Worm (Caenorhabditis elegans) whole organism, L3 larva: ENCODE data around the gene grd-10.

Source experiments
- R02D3.7 ChIP-seq: fragments of 150-350 bp; optimal IDR thresholded peaks from 2 replicates; lab custom pipeline; 2014; ENCODE audit warnings: missing biosample characterization, missing genetic modification characterization
- ZK546.5 ChIP-seq: sonication (generic microtip); optimal IDR thresholded peaks from 2 replicates; lab custom pipeline; 2017; ENCODE audit warnings: missing biosample characterization, missing genetic modification characterization
- aly-2 ChIP-seq: fragments of 150-350 bp; optimal IDR thresholded peaks from 2 replicates; lab custom pipeline; 2014; ENCODE audit warnings: missing biosample characterization, missing genetic modification characterization
- ama-1 ChIP-seq: fragments of 150-350 bp; optimal IDR thresholded peaks from 2 replicates; lab custom pipeline; 2018
- ceh-16 ChIP-seq: sonication (generic microtip); optimal IDR thresholded peaks from 2 replicates; lab custom pipeline; 2017; ENCODE audit warnings: missing biosample characterization, missing genetic modification characterization
- ceh-28 ChIP-seq: fragments of 150-350 bp; optimal IDR thresholded peaks from 2 replicates; lab custom pipeline; 2014; ENCODE audit warnings: missing biosample characterization, missing genetic modification reagents, missing genetic modification characterization
- ceh-82 ChIP-seq: fragments of 150-350 bp; optimal IDR thresholded peaks from 2 replicates; lab custom pipeline; 2014; ENCODE audit warnings: missing biosample characterization, missing genetic modification characterization
- ceh-9 ChIP-seq: sonication (generic microtip); optimal IDR thresholded peaks from 2 replicates; lab custom pipeline; 2018; ENCODE audit warnings: missing biosample characterization, missing genetic modification characterization
- daf-12 ChIP-seq: fragments of 150-350 bp; optimal IDR thresholded peaks from 2 replicates; lab custom pipeline; 2014; ENCODE audit warnings: missing biosample characterization, missing genetic modification reagents, missing genetic modification characterization
- egl-5 ChIP-seq: fragments of 150-350 bp; optimal IDR thresholded peaks from 2 replicates; lab custom pipeline; 2017; ENCODE audit warnings: missing biosample characterization, missing genetic modification reagents, missing genetic modification characterization, inconsistent platforms
- elt-1 ChIP-seq: fragments of 150-350 bp; optimal IDR thresholded peaks from 2 replicates; lab custom pipeline; 2014; ENCODE audit warnings: missing biosample characterization, missing genetic modification characterization
- elt-3 ChIP-seq, 3 experiments: fragments of 150-350 bp in 1 of 3; sonication (generic microtip) in 2 of 3; optimal IDR thresholded peaks; 2 replicates in 2 of 3; 4 replicates in 1 of 3; lab custom pipeline; 2014 to 2017; ENCODE audit warnings: missing biosample characterization in 3 of 3, missing genetic modification characterization in 3 of 3
- eor-1 ChIP-seq, 2 experiments: fragments of 150-350 bp; optimal IDR thresholded peaks; 2 replicates each; lab custom pipeline; 2014 to 2018; ENCODE audit warnings: missing biosample characterization in 2 of 2, missing genetic modification characterization in 2 of 2
- fkh-10 ChIP-seq: sonication (generic microtip); optimal IDR thresholded peaks from 2 replicates; lab custom pipeline; 2017; ENCODE audit warnings: missing biosample characterization, missing genetic modification reagents, missing genetic modification characterization
- fkh-2 ChIP-seq: fragments of 150-350 bp; optimal IDR thresholded peaks from 2 replicates; lab custom pipeline; 2014; ENCODE audit warnings: missing biosample characterization, missing genetic modification reagents, missing genetic modification characterization
- fos-1 ChIP-seq: fragments of 150-350 bp; optimal IDR thresholded peaks from 2 replicates; lab custom pipeline; 2014; ENCODE audit warnings: missing biosample characterization, missing genetic modification characterization
- hmg-11 ChIP-seq: sonication (generic microtip); optimal IDR thresholded peaks from 2 replicates; lab custom pipeline; 2016; ENCODE audit warnings: missing genetic modification characterization, missing compliant biosample characterization
- lin-15B ChIP-seq: fragments of 150-350 bp; optimal IDR thresholded peaks from 2 replicates; lab custom pipeline; 2014; ENCODE audit warnings: missing biosample characterization, missing genetic modification characterization
- lsy-12 ChIP-seq: sonication (generic microtip); optimal IDR thresholded peaks from 2 replicates; lab custom pipeline; 2016; ENCODE audit warnings: mild to moderate bottlenecking, missing genetic modification characterization, missing compliant biosample characterization
- mml-1 ChIP-seq: fragments of 150-350 bp; sonication (generic microtip); optimal IDR thresholded peaks from 3 replicates; lab custom pipeline; 2014; ENCODE audit warnings: missing biosample characterization, missing genetic modification characterization
- nfya-1 ChIP-seq: sonication (generic microtip); optimal IDR thresholded peaks from 2 replicates; lab custom pipeline; 2017; ENCODE audit warnings: missing genetic modification characterization, mild to moderate bottlenecking, missing compliant biosample characterization, antibody characterized with exemption, moderate library complexity; ENCODE audit not compliant: insufficient read depth
- nhr-11 ChIP-seq: fragments of 150-350 bp; optimal IDR thresholded peaks from 2 replicates; lab custom pipeline; 2014; ENCODE audit warnings: missing biosample characterization, missing genetic modification characterization
- nhr-12 ChIP-seq: fragments of 150-350 bp; optimal IDR thresholded peaks from 2 replicates; lab custom pipeline; 2014; ENCODE audit warnings: missing biosample characterization, missing genetic modification characterization
- nhr-23 ChIP-seq: fragments of 150-350 bp; optimal IDR thresholded peaks from 2 replicates; lab custom pipeline; 2014; ENCODE audit warnings: missing biosample characterization, missing genetic modification reagents, missing genetic modification characterization
- nhr-237 ChIP-seq: fragments of 150-350 bp; optimal IDR thresholded peaks from 2 replicates; lab custom pipeline; 2014; ENCODE audit warnings: missing biosample characterization, missing genetic modification characterization
- nhr-25 ChIP-seq: sonication (generic microtip); optimal IDR thresholded peaks from 2 replicates; lab custom pipeline; 2017; ENCODE audit warnings: missing biosample characterization, missing genetic modification characterization
- nhr-43 ChIP-seq: sonication (generic microtip); optimal IDR thresholded peaks from 2 replicates; lab custom pipeline; 2016; ENCODE audit warnings: mild to moderate bottlenecking, missing genetic modification characterization, missing compliant biosample characterization; ENCODE audit not compliant: poor library complexity, severe bottlenecking
- nhr-67 ChIP-seq: fragments of 150-350 bp; optimal IDR thresholded peaks from 2 replicates; lab custom pipeline; 2014; ENCODE audit warnings: missing biosample characterization, missing genetic modification characterization
- nhr-76 ChIP-seq: fragments of 150-350 bp; sonication (generic microtip); optimal IDR thresholded peaks from 5 replicates; lab custom pipeline; 2014; ENCODE audit warnings: missing biosample characterization, missing genetic modification characterization
- pqm-1 ChIP-seq: fragments of 150-350 bp; optimal IDR thresholded peaks from 2 replicates; lab custom pipeline; 2017; ENCODE audit warnings: missing biosample characterization, missing genetic modification characterization, inconsistent platforms
- skn-1 ChIP-seq: fragments of 150-350 bp; optimal IDR thresholded peaks from 2 replicates; lab custom pipeline; 2014; ENCODE audit warnings: missing biosample characterization, missing genetic modification characterization
- tbx-2 ChIP-seq: sonication (generic microtip); optimal IDR thresholded peaks from 2 replicates; lab custom pipeline; 2016; ENCODE audit warnings: mild to moderate bottlenecking, missing genetic modification characterization, missing compliant biosample characterization
- unc-39 ChIP-seq: sonication (generic microtip); optimal IDR thresholded peaks from 4 replicates; lab custom pipeline; 2017; ENCODE audit warnings: missing biosample characterization, missing genetic modification characterization
- unc-62 ChIP-seq: fragments of 150-350 bp; sonication (generic microtip); optimal IDR thresholded peaks from 4 replicates; lab custom pipeline; 2014; ENCODE audit warnings: missing biosample characterization, missing genetic modification reagents, missing genetic modification characterization
- zag-1 ChIP-seq: fragments of 150-350 bp; optimal IDR thresholded peaks from 2 replicates; lab custom pipeline; 2014; ENCODE audit warnings: missing biosample characterization, missing genetic modification characterization
- ztf-11 ChIP-seq: fragments of 150-350 bp; optimal IDR thresholded peaks from 2 replicates; lab custom pipeline; 2014; ENCODE audit warnings: missing biosample characterization, missing genetic modification characterization

The grd-10 gene

ce11 chrIV:3444101-3444500, 3.2 kb downstream of the grd-10 start, which contains the start of gene F09D12.2:
Gene F09D12.2 (minus strand): TSS chrIV:3444201.
- TF ChIP-seq nhr-23 (tag; lab: Kevin White, UChicago), result no peak
- TF ChIP-seq daf-12 (tag; lab: Kevin White, UChicago), result no peak
- no peak for TF ChIP-seq ama-1
- TF ChIP-seq nhr-12 (tag; lab: Kevin White, UChicago), result no peak
- no peak for TF ChIP-seq R02D3.7 (tag; lab: Kevin White, UChicago)
- no peak for TF ChIP-seq nfya-1 (tag; lab: Kevin White, UChicago)
- no peak for TF ChIP-seq hmg-11 (tag; lab: Kevin White, UChicago)
- no peak for TF ChIP-seq fos-1 (tag; lab: Kevin White, UChicago)
- TF ChIP-seq nhr-76 (tag; lab: Kevin White, UChicago), result no peak
- no peak for TF ChIP-seq elt-1 (tag; lab: Kevin White, UChicago)
- no peak for TF ChIP-seq nhr-237 (tag; lab: Kevin White, UChicago)
- no peak for TF ChIP-seq ZK546.5 (tag; lab: Kevin White, UChicago)
- no peak for TF ChIP-seq egl-5
- no peak for TF ChIP-seq elt-3 (tag; optimal IDR thresholded peaks at IDR 0.05; lab: Kevin White, UChicago)
- no peak for TF ChIP-seq lsy-12 (tag; lab: Kevin White, UChicago)
- no peak for TF ChIP-seq ztf-11 (tag; lab: Kevin White, UChicago)
- no peak for TF ChIP-seq nhr-67

DNA sequence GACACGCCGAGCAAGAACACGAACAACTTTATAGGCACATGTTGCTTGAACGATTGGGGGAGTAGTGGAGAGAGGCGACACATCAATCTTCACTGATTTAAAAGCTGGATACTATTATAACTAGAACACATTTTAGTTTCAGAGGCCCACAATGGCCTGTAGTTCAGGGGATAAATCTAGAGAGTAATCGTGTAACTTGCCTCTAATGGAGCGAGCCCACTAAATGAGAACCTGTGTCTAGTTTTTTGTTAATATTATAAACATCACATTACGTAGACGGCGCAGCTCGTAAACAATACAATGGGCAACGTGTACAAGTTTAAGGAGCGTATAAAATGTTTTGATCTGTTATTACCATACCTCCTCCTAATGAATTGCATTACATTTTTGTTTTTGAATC, 3.8 kb downstream of the grd-10 start, which contains the start of gene F58E2.5:
TSS of gene F58E2.5 (plus strand) at position 301 of the 400 bp plus-strand sequence.
- TF ChIP-seq tbx-2 (no peak), fkh-2 (tag; lab: Kevin White, UChicago) (no peak), nhr-67 (no peak), lin-15B (tag; lab: Kevin White, UChicago) (no peak), nhr-11 (no peak), egl-5 (no peak), zag-1 (tag; lab: Kevin White, UChicago) (no peak), R02D3.7 (tag; lab: Kevin White, UChicago) (no peak), ceh-28 (no peak), unc-62 (GFP tag; lab: Kevin White, UChicago) (no peak), pqm-1 (tag; lab: Kevin White, UChicago) (no peak), ztf-11 (tag; lab: Kevin White, UChicago) (no peak), eor-1 (tag; optimal IDR thresholded peaks at IDR 0.05; lab: Kevin White, UChicago) (no peak), daf-12 (tag; lab: Kevin White, UChicago) (no peak), nhr-237 (tag; lab: Kevin White, UChicago) (no peak), nhr-25 (no peak), fkh-10 (no peak), nhr-43 (no peak), skn-1 (tag; lab: Kevin White, UChicago) (no peak), aly-2 (no peak)
- TF ChIP-seq, all 47 proteins: peak for 0

DNA sequence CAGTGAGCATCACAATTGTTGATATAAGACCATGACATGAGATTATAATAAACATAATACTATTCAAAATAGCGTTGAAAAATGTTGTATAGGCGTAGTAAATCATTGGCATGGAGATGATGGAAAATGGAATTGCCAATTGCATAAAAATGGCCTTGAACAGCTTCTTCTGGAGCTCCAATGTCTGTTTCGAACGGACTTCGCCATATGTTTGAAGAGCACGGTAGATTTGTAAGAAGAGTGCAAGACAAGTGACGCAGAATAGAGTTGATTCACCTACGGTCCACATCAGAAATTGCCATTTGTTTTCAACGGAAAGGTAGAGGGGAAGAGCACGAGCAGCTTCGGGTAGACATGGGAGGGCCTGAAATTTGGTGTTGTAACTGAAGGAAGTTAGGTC, 6.5 kb downstream of the grd-10 start:
- TF ChIP-seq ceh-28, result no peak
- TF ChIP-seq ztf-11 (tag; lab: Kevin White, UChicago), result no peak
- TF ChIP-seq nfya-1 (tag; lab: Kevin White, UChicago), result no peak
- no peak for TF ChIP-seq hmg-11 (tag; lab: Kevin White, UChicago)
- no peak for TF ChIP-seq ceh-9 (tag; lab: Kevin White, UChicago)
- no peak for TF ChIP-seq mml-1 (tag; lab: Kevin White, UChicago)
- no peak for TF ChIP-seq unc-39 (tag; lab: Kevin White, UChicago)

- no peak for TF ChIP-seq nhr-25
- no peak for TF ChIP-seq unc-62 (GFP tag; lab: Kevin White, UChicago)
- no peak for TF ChIP-seq hmg-11 (tag; lab: Kevin White, UChicago)
- TF ChIP-seq ceh-82 (tag; lab: Kevin White, UChicago), result no peak
- TF ChIP-seq fkh-10, result no peak
- no peak for TF ChIP-seq pqm-1 (tag; lab: Kevin White, UChicago)
- no peak for TF ChIP-seq ceh-16
- TF ChIP-seq skn-1 (tag; lab: Kevin White, UChicago), result no peak
- TF ChIP-seq, all 47 proteins: peak for 0
Observed at ce11 chrIV:3452516-3452915, 11.7 kb downstream of the grd-10 start.
